Worm (Caenorhabditis elegans) whole organism, L1 larva: ENCODE results near the gene Y55F3AR.2.
A peak's percentile ranks its signal among the peaks of the same experiment; 100 is the strongest.

Experiments
- ama-1 ChIP-seq: fragments of 150-350 bp; optimal IDR thresholded peaks from 2 replicates; lab custom pipeline; 2014
- nhr-12 ChIP-seq: sonication (generic microtip); optimal IDR thresholded peaks from 2 replicates; lab custom pipeline; 2017; ENCODE audit warnings: missing biosample characterization, missing genetic modification characterization
- nhr-237 ChIP-seq: fragments of 150-350 bp; optimal IDR thresholded peaks from 2 replicates; lab custom pipeline; 2014; ENCODE audit warnings: missing biosample characterization, missing genetic modification characterization

DNA sequence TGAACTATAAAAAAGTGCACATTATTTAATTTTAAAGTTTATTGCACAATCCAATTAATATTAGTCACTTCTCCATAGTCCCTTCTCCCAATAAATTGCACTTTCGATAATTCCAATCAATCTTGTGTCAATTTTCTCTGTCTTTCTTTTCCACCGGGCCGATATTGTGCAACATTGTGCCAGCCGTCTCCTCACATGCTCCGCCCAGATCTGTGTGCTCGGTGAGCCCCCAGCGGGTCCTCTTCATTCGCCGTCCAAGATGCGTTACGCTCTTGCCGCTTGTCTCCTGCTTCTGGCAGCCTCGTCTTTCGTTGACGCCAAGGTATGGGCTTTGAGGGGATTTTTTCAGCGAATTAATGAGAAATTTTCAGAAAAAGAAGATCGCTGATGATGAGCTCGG is 12.8 kb downstream of the Y55F3AR.2 start, which contains the start of gene ost-1:
- peak; percentile 61 for TF ChIP-seq ama-1 (lab: Kevin White, UChicago)
- no peak for TF ChIP-seq nhr-12 (tag; lab: Kevin White, UChicago)
- no peak for TF ChIP-seq nhr-237 (tag; lab: Kevin White, UChicago)
